Worm (Caenorhabditis elegans) whole organism, young adult: ENCODE results near the gene fkb-6.

Experiments
- F33H1.4 ChIP-seq: fragments of 200-800 bp; sonication (Bioruptor generic); IDR thresholded peaks from 2 replicates; pipeline ENCODE4 v1.3.6; 2022; ENCODE audit warnings: missing genetic modification reagents, missing genetic modification characterization, missing compliant biosample characterization
- ceh-40 ChIP-seq: fragments of 200-800 bp; sonication (Bioruptor generic); IDR thresholded peaks from 2 replicates; pipeline ENCODE4 v1.3.6; 2022; ENCODE audit warnings: missing genetic modification characterization, missing compliant biosample characterization
- dpl-1 ChIP-seq: fragments of 150-350 bp; optimal IDR thresholded peaks from 2 replicates; lab custom pipeline; 2014; ENCODE audit warnings: missing biosample characterization, missing genetic modification reagents, missing genetic modification characterization
- him-1 ChIP-seq: sonication (generic microtip); optimal IDR thresholded peaks from 2 replicates; lab custom pipeline; 2016; ENCODE audit warnings: missing genotype, missing genetic modification reagents, missing genetic modification characterization, missing compliant biosample characterization
- snpc-3.4 ChIP-seq: sonication (generic microtip); optimal IDR thresholded peaks from 2 replicates; lab custom pipeline; 2017; ENCODE audit warnings: missing genetic modification characterization, mild to moderate bottlenecking, missing compliant biosample characterization, antibody characterized with exemption, moderate library complexity, missing genotype, missing genetic modification reagents
- tlf-1 ChIP-seq: fragments of 200-800 bp; sonication (Bioruptor generic); optimal IDR thresholded peaks from 2 replicates; lab custom pipeline; 2018; ENCODE audit warnings: mild to moderate bottlenecking, missing genetic modification characterization, missing compliant biosample characterization
- zfh-2 ChIP-seq: fragments of 200-800 bp; sonication (Bioruptor generic); conservative IDR thresholded peaks from 2 replicates; pipeline ENCODE4 v1.3.6; 2022; ENCODE audit warnings: missing genetic modification reagents, missing genetic modification characterization, missing compliant biosample characterization

DNA sequence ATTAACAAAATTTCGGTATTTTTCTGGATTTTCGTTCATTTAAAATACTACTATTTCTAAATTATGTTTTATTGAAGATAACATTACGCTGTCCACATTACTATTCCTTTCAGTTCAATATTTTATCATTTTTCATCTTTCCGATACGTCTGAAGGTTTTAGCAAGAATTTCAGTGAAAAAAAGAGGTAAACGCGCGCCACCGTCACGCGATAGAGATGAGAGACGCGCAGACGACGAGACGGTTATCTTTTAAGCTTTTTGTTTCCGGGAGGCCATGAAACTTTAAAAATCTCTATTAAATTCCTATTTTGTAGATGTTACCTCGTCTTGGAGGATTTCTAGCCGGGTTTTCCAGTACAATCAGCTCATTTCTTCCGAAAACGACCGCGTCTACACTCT, 8.2 kb upstream of the fkb-6 start, which contains the start of gene mrps-12:
- TF ChIP-seq F33H1.4 (GFP tag; lab: Robert Waterston, UW) (no peak), zfh-2 (GFP tag; lab: Robert Waterston, UW) (no peak), ceh-40 (no peak), snpc-3.4 (tag; lab: Kevin White, UChicago) (peak; percentile 23), dpl-1 (GFP tag; lab: Kevin White, UChicago) (no peak), tlf-1 (GFP tag; lab: Kevin White, UChicago) (no peak), him-1 (tag; lab: Kevin White, UChicago) (no peak)
